Worm (Caenorhabditis elegans) whole organism, L4 larva: ENCODE measurements around the gene symk-1.

Experiments
- Y48G9A.11 ChIP-seq: fragments of 200-800 bp; sonication (Bioruptor generic); IDR thresholded peaks from 2 replicates; pipeline ENCODE4 v1.3.6; 2022; ENCODE audit warnings: missing genetic modification reagents, missing genetic modification characterization, missing compliant biosample characterization
- aha-1 ChIP-seq: fragments of 150-350 bp; peaks from one replicate; lab custom pipeline; 2014; ENCODE audit warnings: missing biosample characterization, missing genetic modification characterization
- ceh-82 ChIP-seq: sonication (generic microtip); optimal IDR thresholded peaks from 2 replicates; lab custom pipeline; 2017; ENCODE audit warnings: missing biosample characterization, missing genetic modification characterization
- egl-27 ChIP-seq: sonication (generic microtip); optimal IDR thresholded peaks from 3 replicates; lab custom pipeline; 2017; ENCODE audit warnings: missing biosample characterization, missing genetic modification reagents, missing genetic modification characterization
- lsy-2 ChIP-seq, 2 experiments: fragments of 150-350 bp in 1 of 2; sonication (generic microtip) in 1 of 2; optimal IDR thresholded peaks; 2 replicates each; lab custom pipeline; 2014 to 2017; ENCODE audit warnings: missing biosample characterization in 2 of 2, missing genetic modification characterization in 2 of 2
- mep-1 ChIP-seq: fragments of 150-350 bp; sonication (generic microtip); optimal IDR thresholded peaks from 3 replicates; lab custom pipeline; 2014; ENCODE audit warnings: missing biosample characterization, missing genetic modification characterization
- nhr-111 ChIP-seq: fragments of 200-800 bp; sonication (Bioruptor generic); optimal IDR thresholded peaks from 2 replicates; lab custom pipeline; 2018; ENCODE audit warnings: mild to moderate bottlenecking, missing genetic modification characterization, missing compliant biosample characterization
- zip-11 ChIP-seq: fragments of 200-800 bp; sonication (Bioruptor generic); IDR thresholded peaks from 2 replicates; pipeline ENCODE4 v1.3.6; 2022; ENCODE audit warnings: missing genetic modification characterization, missing compliant biosample characterization

DNA sequence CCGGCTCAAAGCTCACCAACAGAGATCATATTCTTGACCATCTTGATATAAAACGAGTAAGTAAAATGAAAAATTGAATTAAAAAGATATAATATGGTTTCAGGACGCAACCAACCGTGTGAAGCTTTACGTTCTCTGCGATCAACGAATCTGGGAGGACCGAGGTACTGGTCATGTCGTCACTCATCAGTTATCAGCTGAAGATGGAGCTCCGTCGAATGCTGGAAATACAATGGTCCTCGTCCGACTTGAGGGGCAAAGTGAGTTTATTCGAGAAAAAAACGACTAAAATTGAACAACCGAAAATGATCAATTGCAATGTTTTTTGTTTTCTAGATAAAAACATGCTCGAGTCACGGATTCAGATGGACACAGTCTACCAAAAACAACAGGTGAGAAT is 38.4 kb downstream of the symk-1 start:
- TF ChIP-seq mep-1 (tag; lab: Kevin White, UChicago) (no peak), Y48G9A.11 (no peak), lsy-2 (tag; optimal IDR thresholded peaks at IDR 0.05; lab: Kevin White, UChicago) (no peak), zip-11 (GFP tag; lab: Robert Waterston, UW) (no peak), nhr-111 (GFP tag; lab: Kevin White, UChicago) (no peak), aha-1 (tag; lab: Kevin White, UChicago) (peak; percentile 72), egl-27 (no peak), ceh-82 (tag; lab: Kevin White, UChicago) (no peak)
